Fruit fly (Drosophila melanogaster) whole organism, embryonic: ENCODE results near the gene Vm34Ca.

Experiments
- ATbp ChIP-seq: fragments of 200-800 bp; sonication (Bioruptor generic); optimal IDR thresholded peaks from 2 replicates; lab custom pipeline; 2017; ENCODE audit warnings: missing biosample characterization, mild to moderate bottlenecking, missing genetic modification characterization, missing genetic modification reagents
- Atf6 ChIP-seq: fragments of 200-800 bp; sonication (Bioruptor generic); IDR thresholded peaks from 2 replicates; pipeline ENCODE4 v1.3.6; 2022; ENCODE audit warnings: missing biosample characterization, missing genetic modification characterization
- C15 ChIP-seq: fragments of 200-800 bp; sonication (Bioruptor generic); IDR thresholded peaks from 3 replicates; pipeline ENCODE4 v1.3.6; 2022; ENCODE audit warnings: missing biosample characterization, missing genetic modification characterization
- CG10654 ChIP-seq: fragments of 200-800 bp; sonication (Bioruptor generic); optimal IDR thresholded peaks from 2 replicates; lab custom pipeline; 2016; ENCODE audit warnings: missing biosample characterization, missing genetic modification characterization
- CG11398 ChIP-seq: fragments of 200-800 bp; sonication (Bioruptor generic); optimal IDR thresholded peaks from 2 replicates; lab custom pipeline; 2016; ENCODE audit warnings: missing biosample characterization, missing genetic modification characterization
- CG12299 ChIP-seq: fragments of 200-800 bp; sonication (Bioruptor generic); optimal IDR thresholded peaks from 2 replicates; lab custom pipeline; 2018; ENCODE audit warnings: missing biosample characterization, mild to moderate bottlenecking, missing genetic modification characterization
- CG13424 ChIP-seq: fragments of 200-800 bp; sonication (Bioruptor generic); optimal IDR thresholded peaks from 2 replicates; lab custom pipeline; 2019; ENCODE audit warnings: missing biosample characterization, mild to moderate bottlenecking, missing genetic modification characterization, moderate library complexity
- CG16813 ChIP-seq: fragments of 200-800 bp; sonication (Bioruptor generic); IDR thresholded peaks from 3 replicates; pipeline ENCODE4 v1.3.6; 2022; ENCODE audit warnings: missing biosample characterization, missing genetic modification characterization; ENCODE audit not compliant: partially characterized antibody
- CG31441 ChIP-seq: fragments of 200-800 bp; sonication (Bioruptor generic); IDR thresholded peaks from 2 replicates; pipeline ENCODE4 v1.3.6; 2022; ENCODE audit warnings: missing biosample characterization, missing genetic modification characterization
- CG42726 ChIP-seq: fragments of 200-800 bp; sonication (Bioruptor generic); IDR thresholded peaks from 2 replicates; pipeline ENCODE4 v1.3.6; 2022; ENCODE audit warnings: missing biosample characterization, missing genetic modification characterization; ENCODE audit not compliant: partially characterized antibody
- CG4854 ChIP-seq: fragments of 200-800 bp; sonication (Bioruptor generic); optimal IDR thresholded peaks from 2 replicates; lab custom pipeline; 2016; ENCODE audit warnings: missing biosample characterization, missing genetic modification characterization, inconsistent platforms
- CG5953 ChIP-seq: fragments of 200-800 bp; sonication (Bioruptor generic); IDR thresholded peaks from 2 replicates; pipeline ENCODE4 v1.3.6; 2022; ENCODE audit warnings: missing biosample characterization, missing genetic modification characterization
- CG6175 ChIP-seq: fragments of 200-800 bp; sonication (Bioruptor generic); IDR thresholded peaks from 3 replicates; pipeline ENCODE4 v1.3.6; 2022; ENCODE audit warnings: missing biosample characterization, missing genetic modification characterization
- CG6791 ChIP-seq: fragments of 200-800 bp; sonication (Bioruptor generic); IDR thresholded peaks from 3 replicates; pipeline ENCODE4 v1.3.6; 2022; ENCODE audit warnings: missing biosample characterization, missing genetic modification characterization; ENCODE audit not compliant: partially characterized antibody
- CG7745 ChIP-seq: fragments of 200-800 bp; sonication (Bioruptor generic); optimal IDR thresholded peaks from 2 replicates; lab custom pipeline; 2018; ENCODE audit warnings: missing biosample characterization, mild to moderate bottlenecking, missing genetic modification characterization, moderate library complexity
- CHES-1-like ChIP-seq: fragments of 200-800 bp; sonication (Bioruptor generic); optimal IDR thresholded peaks from 2 replicates; lab custom pipeline; 2016; ENCODE audit warnings: missing biosample characterization, missing genetic modification characterization
- Doc2 ChIP-seq: fragments of 200-800 bp; sonication (Bioruptor generic); IDR thresholded peaks from 2 replicates; pipeline ENCODE4 v1.3.6; 2022; ENCODE audit warnings: missing biosample characterization, missing genetic modification characterization
- Dref ChIP-seq: fragments of 200-800 bp; sonication (Bioruptor generic); IDR thresholded peaks from 2 replicates; pipeline ENCODE4 v1.3.6; 2022; ENCODE audit warnings: missing biosample characterization, missing genetic modification characterization
- HLH4C ChIP-seq: fragments of 200-800 bp; sonication (Bioruptor generic); IDR thresholded peaks from 3 replicates; pipeline ENCODE4 v1.3.6; 2022; ENCODE audit warnings: missing biosample characterization, missing genetic modification characterization; ENCODE audit not compliant: partially characterized antibody
- HLHmδ ChIP-seq: fragments of 200-800 bp; sonication (Bioruptor generic); optimal IDR thresholded peaks from 2 replicates; lab custom pipeline; 2018; ENCODE audit warnings: missing biosample characterization, mild to moderate bottlenecking, missing genetic modification characterization, moderate library complexity
- Hmx ChIP-seq: fragments of 200-800 bp; sonication (Bioruptor generic); optimal IDR thresholded peaks from 2 replicates; lab custom pipeline; 2016; ENCODE audit warnings: missing biosample characterization, missing genetic modification characterization
- Ravus ChIP-seq: fragments of 200-800 bp; sonication (Bioruptor generic); IDR thresholded peaks from 2 replicates; pipeline ENCODE4 v1.3.6; 2022; ENCODE audit warnings: missing biosample characterization, missing genetic modification characterization
- Sin3A ChIP-seq: fragments of >200 bp; optimal IDR thresholded peaks from 2 replicates; lab custom pipeline; 2018
- cad ChIP-seq: fragments of >200 bp; optimal IDR thresholded peaks from 2 replicates; lab custom pipeline; 2017; ENCODE audit warnings: missing biosample characterization, missing genetic modification characterization
- chif ChIP-seq, 2 experiments: fragments of 200-800 bp; sonication (Bioruptor generic); optimal IDR thresholded peaks; 3 replicates each; lab custom pipeline; 2016; ENCODE audit warnings: missing biosample characterization in 2 of 2, missing genetic modification characterization in 2 of 2
- fd64A ChIP-seq: fragments of 200-800 bp; sonication (Bioruptor generic); optimal IDR thresholded peaks from 3 replicates; lab custom pipeline; 2018; ENCODE audit warnings: missing biosample characterization, mild to moderate bottlenecking, missing genetic modification characterization
- fru ChIP-seq: fragments of >200 bp; optimal IDR thresholded peaks from 2 replicates; lab custom pipeline; 2017
- gce ChIP-seq: fragments of 200-800 bp; sonication (Bioruptor generic); IDR thresholded peaks from 3 replicates; pipeline ENCODE4 v1.3.6; 2022; ENCODE audit warnings: missing biosample characterization, missing genetic modification characterization
- gcm ChIP-seq: fragments of 200-800 bp; sonication (Bioruptor generic); optimal IDR thresholded peaks from 2 replicates; lab custom pipeline; 2019; ENCODE audit warnings: missing biosample characterization, mild to moderate bottlenecking, missing genetic modification characterization, moderate library complexity
- jigr1 ChIP-seq: fragments of 200-800 bp; sonication (Bioruptor generic); IDR thresholded peaks from 3 replicates; pipeline ENCODE4 v1.3.6; 2022; ENCODE audit warnings: missing biosample characterization, missing genetic modification characterization
- odd ChIP-seq: fragments of 200-800 bp; sonication (Bioruptor generic); optimal IDR thresholded peaks from 2 replicates; lab custom pipeline; 2017; ENCODE audit warnings: missing biosample characterization, mild to moderate bottlenecking, missing genetic modification characterization
- p53 ChIP-seq: fragments of 200-800 bp; sonication (Bioruptor generic); optimal IDR thresholded peaks from 2 replicates; lab custom pipeline; 2016; ENCODE audit warnings: missing biosample characterization, missing genetic modification characterization
- peb ChIP-seq: fragments of 200-800 bp; sonication (Bioruptor generic); IDR thresholded peaks from 2 replicates; pipeline ENCODE4 v1.3.6; 2022; ENCODE audit warnings: missing biosample characterization, missing genetic modification characterization
- pho ChIP-seq: fragments of 200-800 bp; sonication (Bioruptor generic); optimal IDR thresholded peaks from 2 replicates; lab custom pipeline; 2016; ENCODE audit warnings: missing biosample characterization, missing genetic modification characterization
- pros ChIP-seq: fragments of 200-800 bp; sonication (Bioruptor generic); optimal IDR thresholded peaks from 3 replicates; lab custom pipeline; 2019; ENCODE audit warnings: missing biosample characterization, mild to moderate bottlenecking, missing genetic modification characterization, moderate library complexity
- sna ChIP-seq: fragments of 200-800 bp; sonication (Bioruptor generic); IDR thresholded peaks from 2 replicates; pipeline ENCODE4 v1.3.6; 2022; ENCODE audit warnings: missing biosample characterization, missing genetic modification characterization; ENCODE audit not compliant: partially characterized antibody
- tio ChIP-seq: fragments of 200-800 bp; sonication (Bioruptor generic); optimal IDR thresholded peaks from 2 replicates; lab custom pipeline; 2017; ENCODE audit warnings: missing biosample characterization, missing genetic modification characterization, inconsistent platforms
- tna ChIP-seq: fragments of 200-800 bp; sonication (Bioruptor generic); IDR thresholded peaks from 2 replicates; pipeline ENCODE4 v1.3.6; 2022; ENCODE audit warnings: missing biosample characterization, missing genetic modification characterization; ENCODE audit not compliant: partially characterized antibody
- usp ChIP-seq: fragments of >200 bp; optimal IDR thresholded peaks from 2 replicates; lab custom pipeline; 2017; ENCODE audit warnings: missing biosample characterization, missing genetic modification characterization
- vnd ChIP-seq: fragments of 200-800 bp; sonication (Bioruptor generic); IDR thresholded peaks from 3 replicates; pipeline ENCODE4 v1.3.6; 2022; ENCODE audit warnings: missing biosample characterization, missing genetic modification characterization; ENCODE audit not compliant: partially characterized antibody
- wek ChIP-seq: fragments of 200-800 bp; sonication (Bioruptor generic); optimal IDR thresholded peaks from 3 replicates; lab custom pipeline; 2018; ENCODE audit warnings: missing biosample characterization, mild to moderate bottlenecking, missing genetic modification characterization, moderate library complexity
- yki ChIP-seq: fragments of >200 bp; optimal IDR thresholded peaks from 3 replicates; lab custom pipeline; 2018
- z ChIP-seq: fragments of 200-800 bp; sonication (Bioruptor generic); IDR thresholded peaks from 3 replicates; pipeline ENCODE4 v1.3.6; 2022; ENCODE audit warnings: missing biosample characterization, missing genetic modification characterization

Gene Vm34Ca

DNA sequence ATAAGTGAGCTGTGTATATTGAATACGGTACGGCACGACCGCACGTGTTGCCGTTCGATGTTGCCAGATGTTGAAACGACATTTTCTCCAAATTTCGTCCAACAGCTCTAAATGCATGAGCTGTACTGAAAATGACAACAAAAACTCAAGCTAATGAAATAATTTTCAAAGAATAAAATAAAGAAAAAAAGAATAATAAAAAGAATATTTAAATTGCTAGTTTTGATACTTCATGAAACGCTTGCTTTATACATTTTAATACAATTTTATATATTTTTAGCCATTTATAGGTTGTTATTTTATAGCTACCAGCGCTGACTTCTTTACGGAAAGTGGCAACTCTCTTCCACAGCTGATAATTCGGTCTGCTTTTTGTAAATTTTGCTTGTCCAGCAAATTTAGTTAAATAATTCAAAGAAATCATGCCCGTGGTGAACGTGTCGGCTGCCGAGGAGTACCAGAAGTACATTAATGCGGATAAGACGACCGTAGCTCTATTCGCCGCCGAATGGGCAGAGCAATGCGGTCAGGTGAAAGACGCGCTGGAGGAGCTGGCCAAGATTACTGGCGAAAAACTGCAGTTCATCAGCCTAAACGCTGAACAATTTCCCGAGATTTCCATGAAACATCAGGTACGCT lies 45.2 kb downstream of the Vm34Ca start, which contains the start of the genes Nnp-1 and Grx3 (continued):
- TF ChIP-seq odd (GFP tag; lab: Kevin White, UChicago) (no peak), fd64A (GFP tag; lab: Kevin White, UChicago) (no peak), Hmx (GFP tag; lab: Kevin White, UChicago) (no peak), sna (no peak), pho (GFP tag; lab: Kevin White, UChicago) (peak; percentile 7), CG31441 (GFP tag; lab: Robert Waterston, UW) (no peak), CG5953 (GFP tag; lab: Robert Waterston, UW) (no peak), CG10654 (GFP tag; lab: Kevin White, UChicago) (peak; percentile 30), tna (GFP tag; lab: Robert Waterston, UW) (0 out of 2 replicates have a peak, but pooled peaks have one; percentile 12), Ravus (GFP tag; lab: Robert Waterston, UW) (no peak), pros (no peak), p53 (GFP tag; lab: Kevin White, UChicago) (no peak), HLH4C (no peak), fru (lab: Kevin White, UChicago) (no peak), CG13424 (tag; lab: Kevin White, UChicago) (peak; percentile 80), yki (no peak), ATbp (GFP tag; lab: Kevin White, UChicago) (no peak), CG12299 (tag; lab: Kevin White, UChicago) (peak; percentile 46), vnd (GFP tag; lab: Robert Waterston, UW) (no peak), CG6175 (GFP tag; lab: Robert Waterston, UW) (no peak), CG11398 (no peak), tio (no peak), usp (GFP tag; lab: Kevin White, UChicago) (no peak), CHES-1-like (GFP tag; lab: Kevin White, UChicago) (no peak), gcm (no peak), Sin3A (peak; percentile 56), chif (GFP tag; optimal IDR thresholded peaks at IDR 0.05; lab: Kevin White, UChicago) (no peak), Doc2 (GFP tag; lab: Robert Waterston, UW) (no peak), Dref (GFP tag; lab: Robert Waterston, UW) (no peak), Atf6 (GFP tag; lab: Robert Waterston, UW) (no peak), peb (no peak), CG4854 (GFP tag; lab: Kevin White, UChicago) (no peak), jigr1 (no peak)

DNA sequence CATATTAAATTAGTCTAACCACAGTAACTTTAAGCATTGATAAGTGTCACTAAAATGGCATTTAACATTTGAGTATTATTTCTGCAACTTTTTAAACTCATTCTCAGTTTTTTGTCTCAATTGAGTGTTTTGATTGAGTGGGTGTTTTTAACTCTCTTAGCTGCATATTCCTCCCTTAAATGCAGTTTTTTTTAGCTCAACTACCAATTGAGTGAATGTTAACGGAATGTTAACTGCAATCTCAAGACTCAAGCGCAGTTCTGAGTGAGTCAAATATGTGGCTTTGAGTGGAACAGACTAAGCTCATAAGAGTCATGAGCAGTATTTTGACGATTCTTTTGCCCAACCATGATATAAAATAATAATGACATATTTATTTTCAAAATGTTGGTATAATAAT lies 48.5 kb downstream of the Vm34Ca start:
- TF ChIP-seq CG6791 (GFP tag; lab: Robert Waterston, UW) (peak; percentile 16; the same call in 1 of the 3 replicates), z (GFP tag; lab: Robert Waterston, UW) (peak; percentile 98), HLHmδ (GFP tag; lab: Kevin White, UChicago) (no peak), wek (GFP tag; lab: Kevin White, UChicago) (no peak), CG16813 (no peak), CG42726 (GFP tag; lab: Robert Waterston, UW) (no peak)

DNA sequence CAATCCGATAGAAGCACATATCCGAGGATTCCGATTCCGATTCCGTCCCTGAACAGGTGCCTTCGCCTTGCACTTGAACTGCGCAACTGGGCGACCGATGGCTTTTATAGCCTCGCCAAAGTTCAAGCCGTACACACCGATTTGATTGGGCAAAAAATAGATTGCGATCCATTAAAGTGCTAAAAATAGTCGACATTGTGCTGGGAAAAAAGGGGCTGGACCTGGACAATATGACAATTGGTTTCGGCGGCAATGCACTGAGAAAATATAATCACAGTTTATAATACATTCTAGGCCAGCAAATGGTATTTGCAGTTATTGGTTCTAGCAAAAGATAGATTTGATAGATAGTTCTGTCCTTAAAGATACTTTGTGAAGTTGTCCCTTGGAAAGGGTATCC lies 50.0 kb downstream of the Vm34Ca start, which contains the start of gene CG9377:
TSS of gene CG9377 (minus strand) at position 101 of the 400 bp plus-strand sequence.
- TF ChIP-seq CG7745 (tag; lab: Kevin White, UChicago): no peak
- TF ChIP-seq C15 (GFP tag; lab: Robert Waterston, UW): no peak
- no peak for TF ChIP-seq cad (GFP tag; lab: Kevin White, UChicago)
- TF ChIP-seq gce (GFP tag; lab: Robert Waterston, UW): no peak
